Worm (Caenorhabditis elegans) whole organism, L4 larva: ENCODE measurements around the gene epg-7.

ENCODE experiments used
- jun-1 ChIP-seq: fragments of 150-350 bp; optimal IDR thresholded peaks from 2 replicates; lab custom pipeline; 2014; ENCODE audit warnings: missing biosample characterization, missing genetic modification reagents, missing genetic modification characterization
- lin-38 ChIP-seq: fragments of 200-800 bp; sonication (Bioruptor generic); IDR thresholded peaks from 2 replicates; pipeline ENCODE4 v1.3.6; 2022; ENCODE audit warnings: missing genetic modification reagents, missing genetic modification characterization, missing compliant biosample characterization
- nhr-102 ChIP-seq: sonication (generic microtip); optimal IDR thresholded peaks from 2 replicates; lab custom pipeline; 2016; ENCODE audit warnings: mild to moderate bottlenecking, missing genetic modification characterization, moderate library complexity, missing compliant biosample characterization
- nhr-25 ChIP-seq: sonication (generic microtip); optimal IDR thresholded peaks from 2 replicates; lab custom pipeline; 2017; ENCODE audit warnings: missing genetic modification characterization, mild to moderate bottlenecking, missing compliant biosample characterization, antibody characterized with exemption, moderate library complexity, borderline replicate concordance; ENCODE audit not compliant: insufficient read depth
- nhr-76 ChIP-seq: fragments of 150-350 bp; optimal IDR thresholded peaks from 2 replicates; lab custom pipeline; 2014; ENCODE audit warnings: missing biosample characterization, missing genetic modification characterization
- sdz-12 ChIP-seq: fragments of 200-800 bp; sonication (Bioruptor generic); optimal IDR thresholded peaks from 2 replicates; lab custom pipeline; 2018; ENCODE audit warnings: mild to moderate bottlenecking, missing genetic modification characterization, missing compliant biosample characterization
- snpc-4 ChIP-seq: fragments of 150-350 bp; optimal IDR thresholded peaks from 2 replicates; lab custom pipeline; 2014; ENCODE audit warnings: missing biosample characterization, missing genetic modification characterization

- TF ChIP-seq jun-1 (no peak), nhr-102 (tag; lab: Kevin White, UChicago) (no peak), nhr-76 (tag; lab: Kevin White, UChicago) (no peak), snpc-4 (tag; lab: Kevin White, UChicago) (no peak), nhr-25 (tag; lab: Kevin White, UChicago) (no peak), lin-38 (GFP tag; lab: Robert Waterston, UW) (no peak), sdz-12 (no peak)
Observed at ce11 chrX:7326967-7327651, 7.4 kb upstream of the epg-7 start, which contains the start of gene sng-1.
